Worm (Caenorhabditis elegans): ENCODE data around the gene fbxb-26.

Gene fbxb-26

DNA sequence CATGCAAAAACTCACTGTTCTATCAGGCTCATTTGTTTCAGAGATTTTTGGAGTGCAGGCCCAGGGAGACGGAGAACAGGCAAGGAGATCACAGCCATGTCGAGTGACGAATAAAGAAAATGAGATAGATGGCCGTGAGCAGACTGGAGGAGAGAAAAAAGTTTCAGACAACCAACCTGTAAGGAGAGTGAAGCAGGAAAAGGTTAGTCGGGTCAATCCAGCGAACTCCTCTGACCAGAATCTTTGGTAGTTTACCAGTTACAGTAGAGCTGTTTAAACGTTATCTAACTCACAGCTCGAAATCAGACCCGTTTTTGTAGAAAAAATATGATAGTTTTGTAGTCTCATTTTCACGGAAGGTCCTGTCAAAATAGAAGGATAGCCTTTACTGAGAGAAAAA, 33.5 kb upstream of the fbxb-26 start, which contains the start of gene fbxb-21:
Gene fbxb-21 (minus strand): TSS at position 101 of the 400 bp plus-strand sequence.
- TF ChIP-seq elt-1 (tag; optimal IDR thresholded peaks at IDR 0.05) (no peak), F13H6.1 (tag; optimal IDR thresholded peaks at IDR 0.05) (no peak), ama-1 (optimal IDR thresholded peaks at IDR 0.05) (no peak), unc-39 (tag; optimal IDR thresholded peaks at IDR 0.05) (no peak)

DNA sequence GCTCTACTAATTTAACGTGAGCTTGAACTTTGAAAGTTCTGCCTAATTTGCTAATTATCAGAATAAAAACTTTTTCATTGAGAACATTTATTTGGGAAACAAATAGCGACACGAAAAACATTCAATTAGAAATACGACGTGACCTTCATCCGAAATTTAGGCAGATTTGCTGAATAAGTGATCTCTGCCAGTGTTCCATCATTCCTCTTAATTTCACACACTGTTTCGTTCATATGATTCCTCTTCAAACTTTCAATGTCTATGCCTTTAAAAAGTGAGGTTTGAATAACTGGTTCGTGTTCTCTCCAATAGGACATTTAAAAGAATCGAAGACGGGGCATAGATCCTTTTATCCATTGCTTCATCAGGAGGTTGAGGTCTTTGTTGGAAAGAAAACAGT, 31.8 kb upstream of the fbxb-26 start, which contains the start of gene fbxb-20:
Gene fbxb-20 (minus strand): TSS at position 101 of the 400 bp plus-strand sequence.
- TF ChIP-seq nhr-77 (tag; optimal IDR thresholded peaks at IDR 0.05) (no peak), unc-62 (GFP tag; optimal IDR thresholded peaks at IDR 0.05) (no peak), mbf-1 (tag; optimal IDR thresholded peaks at IDR 0.05) (no peak), mdl-1 (tag; optimal IDR thresholded peaks at IDR 0.05) (no peak), F13H6.1 (tag; optimal IDR thresholded peaks at IDR 0.05) (no peak), gmeb-1 (tag; optimal IDR thresholded peaks at IDR 0.05) (no peak), nhr-21 (tag; optimal IDR thresholded peaks at IDR 0.05) (no peak), nhr-23 (tag; optimal IDR thresholded peaks at IDR 0.05) (no peak), sma-9 (GFP tag; optimal IDR thresholded peaks at IDR 0.05) (no peak), sma-9 (tag; optimal IDR thresholded peaks at IDR 0.05) (no peak), nhr-11 (tag; optimal IDR thresholded peaks at IDR 0.05) (no peak), lin-13 (GFP tag; optimal IDR thresholded peaks at IDR 0.05) (no peak), blmp-1 (tag; optimal IDR thresholded peaks at IDR 0.05; ENCODE audit: insufficient read depth) (no peak), nhr-12 (tag; optimal IDR thresholded peaks at IDR 0.05) (no peak), R02D3.7 (tag; optimal IDR thresholded peaks at IDR 0.05) (no peak)

DNA sequence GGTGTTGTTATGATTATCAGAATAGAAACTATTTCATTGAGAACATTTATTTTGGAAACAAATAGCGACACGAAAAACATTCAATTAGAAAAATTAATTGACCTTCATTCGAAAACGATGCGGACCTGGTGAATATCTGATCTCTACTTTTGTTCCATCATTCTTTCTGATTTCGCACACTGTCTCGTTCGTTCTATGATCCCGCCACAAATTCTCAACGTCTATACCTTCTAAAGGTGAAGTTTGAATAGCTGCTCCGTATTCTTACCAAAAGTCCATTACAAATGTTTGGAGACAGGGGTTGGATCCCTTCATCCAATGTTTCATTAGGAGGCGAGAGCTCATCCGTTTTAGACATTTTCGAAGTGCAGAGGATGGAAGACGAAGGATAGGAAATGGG, 30.5 kb upstream of the fbxb-26 start, which contains the start of gene fbxb-16:
Gene fbxb-16 (minus strand): TSS at position 101 of the 400 bp plus-strand sequence.
- TF ChIP-seq ceh-16 (tag; optimal IDR thresholded peaks at IDR 0.05) (no peak), blmp-1 (tag; optimal IDR thresholded peaks at IDR 0.05; ENCODE audit: insufficient read depth) (no peak), nhr-21 (tag; optimal IDR thresholded peaks at IDR 0.05) (no peak), C34F6.9 (tag; optimal IDR thresholded peaks at IDR 0.05) (no peak), ama-1 (optimal IDR thresholded peaks at IDR 0.05) (no peak), mdl-1 (tag; optimal IDR thresholded peaks at IDR 0.05) (no peak), nhr-12 (tag; optimal IDR thresholded peaks at IDR 0.05) (no peak), unc-55 (GFP tag; optimal IDR thresholded peaks at IDR 0.05) (no peak), alr-1 (tag; optimal IDR thresholded peaks at IDR 0.05) (no peak), egl-27 (tag; optimal IDR thresholded peaks at IDR 0.05) (no peak), nhr-6 (tag; optimal IDR thresholded peaks at IDR 0.05) (no peak), ZK546.5 (tag; optimal IDR thresholded peaks at IDR 0.05) (no peak)

DNA sequence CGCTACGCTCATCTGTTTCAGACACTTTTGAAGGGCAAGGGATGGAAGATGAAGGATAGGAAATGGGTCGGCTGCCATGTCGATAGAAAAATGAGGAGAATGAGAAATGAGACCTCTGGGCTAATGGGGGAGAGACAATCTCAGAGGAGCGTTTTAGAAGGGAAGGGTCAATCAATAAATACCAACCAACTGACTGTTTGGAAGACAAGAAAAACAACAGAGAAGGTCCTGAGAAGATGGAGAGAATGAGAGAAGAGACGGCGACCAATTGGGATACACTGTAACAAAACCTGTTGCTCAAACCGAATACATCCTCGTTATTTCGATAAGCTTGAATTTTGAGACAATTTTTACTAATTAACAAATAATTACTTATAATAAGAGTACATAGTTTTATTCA, 28.9 kb upstream of the fbxb-26 start, which contains the start of gene fbxb-15:
Gene fbxb-15 (minus strand): TSS at position 101 of the 400 bp plus-strand sequence.
- TF ChIP-seq peb-1 (tag; optimal IDR thresholded peaks at IDR 0.05), result no peak
- no peak for TF ChIP-seq nhr-12 (tag; optimal IDR thresholded peaks at IDR 0.05)
- TF ChIP-seq ztf-1 (GFP tag; conservative IDR thresholded peaks at IDR 0.05), result no peak
- TF ChIP-seq sma-3 (GFP tag; optimal IDR thresholded peaks at IDR 0.05), result no peak
- TF ChIP-seq skn-1 (tag; optimal IDR thresholded peaks at IDR 0.05), result no peak
- no peak for TF ChIP-seq lin-13 (GFP tag; optimal IDR thresholded peaks at IDR 0.05)
- TF ChIP-seq ZK546.5 (tag; optimal IDR thresholded peaks at IDR 0.05), result no peak
- no peak for TF ChIP-seq ztf-11 (tag; optimal IDR thresholded peaks at IDR 0.05)
- no peak for TF ChIP-seq dmd-4 (tag; optimal IDR thresholded peaks at IDR 0.05)
- no peak for TF ChIP-seq nhr-23 (tag; optimal IDR thresholded peaks at IDR 0.05)
- no peak for TF ChIP-seq crh-2 (tag; optimal IDR thresholded peaks at IDR 0.05)

DNA sequence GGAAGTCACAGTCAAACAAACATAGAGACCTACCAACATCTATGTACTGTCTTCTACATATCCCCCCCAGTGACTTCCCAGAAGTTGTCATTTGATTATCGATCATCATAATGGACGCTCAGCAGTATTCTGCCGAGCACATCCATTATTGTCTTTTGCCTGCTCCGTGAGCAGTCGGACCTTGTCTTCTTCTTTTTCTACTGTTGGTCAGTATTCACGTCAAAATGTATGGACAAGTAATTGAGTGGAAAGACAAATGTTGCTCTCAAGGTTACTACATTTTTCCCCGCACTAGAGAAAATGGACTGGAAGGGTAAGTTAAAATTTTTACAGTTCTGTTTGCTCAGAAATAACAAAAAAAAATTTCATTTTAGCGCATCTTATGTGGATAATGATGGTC, 27.4 kb upstream of the fbxb-26 start, which contains the start of gene btb-12:
Gene btb-12 (plus strand): TSS at position 301 of the 400 bp plus-strand sequence.
- TF ChIP-seq nhr-25 (tag; optimal IDR thresholded peaks at IDR 0.05) (no peak), Y55F3AM.14 (GFP tag; optimal IDR thresholded peaks at IDR 0.05) (no peak), sem-4 (tag; optimal IDR thresholded peaks at IDR 0.05) (no peak)

Measured in whole organism, L2 larva.